Worm (Caenorhabditis elegans) whole organism, L4 larva: ENCODE measurements around the gene acn-1.

Experiments used
- D1046.2 ChIP-seq: fragments of 200-800 bp; sonication (Bioruptor generic); IDR thresholded peaks from 2 replicates; pipeline ENCODE4 v1.3.6; 2022; ENCODE audit warnings: missing genetic modification characterization, missing compliant biosample characterization
- F10B5.3 ChIP-seq: sonication (generic microtip); optimal IDR thresholded peaks from 2 replicates; lab custom pipeline; 2016; ENCODE audit warnings: mild to moderate bottlenecking, missing genetic modification characterization, missing compliant biosample characterization
- F44E2.7 ChIP-seq: fragments of 200-800 bp; sonication (Bioruptor generic); IDR thresholded peaks from 2 replicates; pipeline ENCODE4 v2.1.2; 2022; ENCODE audit warnings: missing genetic modification characterization, missing compliant biosample characterization
- Y48G9A.11 ChIP-seq: fragments of 200-800 bp; sonication (Bioruptor generic); IDR thresholded peaks from 2 replicates; pipeline ENCODE4 v1.3.6; 2022; ENCODE audit warnings: missing genetic modification reagents, missing genetic modification characterization, missing compliant biosample characterization
- aha-1 ChIP-seq: fragments of 150-350 bp; peaks from one replicate; lab custom pipeline; 2014; ENCODE audit warnings: missing biosample characterization, missing genetic modification characterization
- ceh-32 ChIP-seq: sonication (generic microtip); optimal IDR thresholded peaks from 2 replicates; lab custom pipeline; 2016; ENCODE audit warnings: mild to moderate bottlenecking, missing genetic modification characterization, missing compliant biosample characterization; ENCODE audit not compliant: poor library complexity
- ceh-82 ChIP-seq: sonication (generic microtip); optimal IDR thresholded peaks from 2 replicates; lab custom pipeline; 2017; ENCODE audit warnings: missing biosample characterization, missing genetic modification characterization
- ces-1 ChIP-seq: fragments of 150-350 bp; sonication (generic microtip); optimal IDR thresholded peaks from 4 replicates; lab custom pipeline; 2014; ENCODE audit warnings: missing biosample characterization, missing genetic modification reagents, missing genetic modification characterization
- ctbp-1 ChIP-seq: fragments of 200-800 bp; sonication (Bioruptor generic); IDR thresholded peaks from 2 replicates; pipeline ENCODE4 v1.3.6; 2022; ENCODE audit warnings: missing genetic modification reagents, missing genetic modification characterization, missing compliant biosample characterization
- daf-16 ChIP-seq, 3 experiments: sonication (generic microtip); optimal IDR thresholded peaks; 2 replicates each; lab custom pipeline; 2016 to 2017; ENCODE audit warnings: missing genetic modification characterization in 3 of 3, missing genetic modification reagents in 3 of 3, mild to moderate bottlenecking in 2 of 3, missing compliant biosample characterization in 2 of 3, missing biosample characterization in 1 of 3, moderate library complexity in 1 of 3
- dmd-6 ChIP-seq: fragments of 200-800 bp; sonication (Bioruptor generic); IDR thresholded peaks from 2 replicates; pipeline ENCODE4 v1.3.6; 2022; ENCODE audit warnings: missing genetic modification reagents, missing genetic modification characterization, missing compliant biosample characterization
- dmd-8 ChIP-seq: fragments of 200-800 bp; sonication (Bioruptor generic); IDR thresholded peaks from 2 replicates; pipeline ENCODE4 v1.3.6; 2022; ENCODE audit warnings: missing genetic modification characterization, missing compliant biosample characterization
- dmd-9 ChIP-seq: fragments of 200-800 bp; sonication (Bioruptor generic); IDR thresholded peaks from 2 replicates; pipeline ENCODE4 v1.3.6; 2022; ENCODE audit warnings: missing genetic modification reagents, missing genetic modification characterization, missing compliant biosample characterization
- dpl-1 ChIP-seq: fragments of 150-350 bp; optimal IDR thresholded peaks from 2 replicates; lab custom pipeline; 2014; ENCODE audit warnings: missing biosample characterization, missing genetic modification reagents, missing genetic modification characterization
- dve-1 ChIP-seq: sonication (generic microtip); optimal IDR thresholded peaks from 2 replicates; lab custom pipeline; 2017; ENCODE audit warnings: antibody characterized with exemption, mild to moderate bottlenecking, missing genetic modification characterization, missing compliant biosample characterization; ENCODE audit not compliant: insufficient read depth
- egl-27 ChIP-seq: sonication (generic microtip); optimal IDR thresholded peaks from 3 replicates; lab custom pipeline; 2017; ENCODE audit warnings: missing biosample characterization, missing genetic modification reagents, missing genetic modification characterization
- fkh-10 ChIP-seq: fragments of 150-350 bp; optimal IDR thresholded peaks from 2 replicates; lab custom pipeline; 2014; ENCODE audit warnings: missing biosample characterization, missing genetic modification reagents, missing genetic modification characterization
- hlh-30 ChIP-seq: sonication (generic microtip); optimal IDR thresholded peaks from 2 replicates; lab custom pipeline; 2017; ENCODE audit warnings: antibody characterized with exemption, mild to moderate bottlenecking, missing genetic modification characterization, missing compliant biosample characterization; ENCODE audit not compliant: insufficient read depth
- hmg-1.1 ChIP-seq: fragments of 200-800 bp; sonication (Bioruptor generic); IDR thresholded peaks from 2 replicates; pipeline ENCODE4 v1.3.6; 2022; ENCODE audit warnings: missing genetic modification reagents, missing genetic modification characterization, missing compliant biosample characterization
- jun-1 ChIP-seq: fragments of 150-350 bp; optimal IDR thresholded peaks from 2 replicates; lab custom pipeline; 2014; ENCODE audit warnings: missing biosample characterization, missing genetic modification reagents, missing genetic modification characterization
- lin-38 ChIP-seq: fragments of 200-800 bp; sonication (Bioruptor generic); IDR thresholded peaks from 2 replicates; pipeline ENCODE4 v1.3.6; 2022; ENCODE audit warnings: missing genetic modification reagents, missing genetic modification characterization, missing compliant biosample characterization
- lir-3 ChIP-seq: sonication (generic microtip); optimal IDR thresholded peaks from 2 replicates; lab custom pipeline; 2016; ENCODE audit warnings: mild to moderate bottlenecking, missing genetic modification characterization, missing compliant biosample characterization
- lsy-2 ChIP-seq, 2 experiments: fragments of 150-350 bp in 1 of 2; sonication (generic microtip) in 1 of 2; optimal IDR thresholded peaks; 2 replicates each; lab custom pipeline; 2014 to 2017; ENCODE audit warnings: missing biosample characterization in 2 of 2, missing genetic modification characterization in 2 of 2
- mdt-29 ChIP-seq: fragments of 200-800 bp; sonication (Bioruptor generic); IDR thresholded peaks from 2 replicates; pipeline ENCODE4 v1.3.6; 2022; ENCODE audit warnings: missing genetic modification reagents, missing genetic modification characterization, missing compliant biosample characterization
- mes-2 ChIP-seq: sonication (generic microtip); optimal IDR thresholded peaks from 2 replicates; lab custom pipeline; 2016; ENCODE audit warnings: missing genotype, mild to moderate bottlenecking, missing genetic modification characterization, missing compliant biosample characterization; ENCODE audit not compliant: poor library complexity, severe bottlenecking
- mxl-3 ChIP-seq: fragments of 200-800 bp; sonication (Bioruptor generic); optimal IDR thresholded peaks from 2 replicates; lab custom pipeline; 2018; ENCODE audit warnings: mild to moderate bottlenecking, missing genetic modification characterization, missing compliant biosample characterization
- nhr-102 ChIP-seq: sonication (generic microtip); optimal IDR thresholded peaks from 2 replicates; lab custom pipeline; 2016; ENCODE audit warnings: mild to moderate bottlenecking, missing genetic modification characterization, moderate library complexity, missing compliant biosample characterization
- nhr-11 ChIP-seq: fragments of 150-350 bp; optimal IDR thresholded peaks from 2 replicates; lab custom pipeline; 2014; ENCODE audit warnings: missing biosample characterization, missing genetic modification characterization
- nhr-237 ChIP-seq: sonication (generic microtip); optimal IDR thresholded peaks from 2 replicates; lab custom pipeline; 2017; ENCODE audit warnings: missing biosample characterization, missing genetic modification characterization
- nhr-25 ChIP-seq: sonication (generic microtip); optimal IDR thresholded peaks from 2 replicates; lab custom pipeline; 2017; ENCODE audit warnings: missing genetic modification characterization, mild to moderate bottlenecking, missing compliant biosample characterization, antibody characterized with exemption, moderate library complexity, borderline replicate concordance; ENCODE audit not compliant: insufficient read depth
- nhr-28 ChIP-seq: fragments of 150-350 bp; optimal IDR thresholded peaks from 2 replicates; lab custom pipeline; 2014; ENCODE audit warnings: missing biosample characterization, missing genetic modification characterization
- nhr-41 ChIP-seq: fragments of 200-800 bp; sonication (Bioruptor generic); IDR thresholded peaks from 2 replicates; pipeline ENCODE4 v1.3.6; 2022; ENCODE audit warnings: missing genetic modification reagents, missing genetic modification characterization, missing compliant biosample characterization
- nhr-42 ChIP-seq: fragments of 200-800 bp; sonication (Bioruptor generic); IDR thresholded peaks from 2 replicates; pipeline ENCODE4 v1.3.6; 2022; ENCODE audit warnings: missing genetic modification characterization, missing compliant biosample characterization
- nhr-48 ChIP-seq: sonication (generic microtip); optimal IDR thresholded peaks from 2 replicates; lab custom pipeline; 2016; ENCODE audit warnings: mild to moderate bottlenecking, missing genetic modification characterization, missing compliant biosample characterization
- pha-4 ChIP-seq, 2 experiments: fragments of 150-350 bp in 1 of 2; fragments of 200-800 bp in 1 of 2; sonication (Bioruptor generic) in 1 of 2; IDR thresholded peaks in 1 of 2; optimal IDR thresholded peaks in 1 of 2; 2 replicates each; pipeline versions ENCODE4 v1.3.6 to Lab custom; 2014 to 2022; ENCODE audit warnings: missing genetic modification characterization in 2 of 2, missing genetic modification reagents in 2 of 2, missing biosample characterization in 1 of 2, missing compliant biosample characterization in 1 of 2
- pqm-1 ChIP-seq: sonication (generic microtip); optimal IDR thresholded peaks from 2 replicates; lab custom pipeline; 2017; ENCODE audit warnings: missing biosample characterization, missing genetic modification characterization
- set-16 ChIP-seq: fragments of 200-800 bp; sonication (Bioruptor generic); IDR thresholded peaks from 2 replicates; pipeline ENCODE4 v1.3.6; 2022; ENCODE audit warnings: missing genetic modification reagents, missing genetic modification characterization, missing compliant biosample characterization
- skn-1 ChIP-seq: fragments of 150-350 bp; optimal IDR thresholded peaks from 2 replicates; lab custom pipeline; 2014; ENCODE audit warnings: missing biosample characterization, missing genetic modification characterization
- spr-3 ChIP-seq: fragments of 200-800 bp; sonication (Bioruptor generic); optimal IDR thresholded peaks from 2 replicates; lab custom pipeline; 2018; ENCODE audit warnings: mild to moderate bottlenecking, missing genetic modification characterization, missing compliant biosample characterization
- tag-97 ChIP-seq: fragments of 200-800 bp; sonication (Bioruptor generic); IDR thresholded peaks from 2 replicates; pipeline ENCODE4 v1.3.6; 2022; ENCODE audit warnings: missing genetic modification characterization, missing compliant biosample characterization
- unc-39 ChIP-seq: sonication (generic microtip); optimal IDR thresholded peaks from 2 replicates; lab custom pipeline; 2017; ENCODE audit warnings: missing biosample characterization, missing genetic modification characterization
- unc-62 ChIP-seq, 3 experiments: fragments of 150-350 bp in 1 of 3; sonication (generic microtip); optimal IDR thresholded peaks in 2 of 3; peaks in 1 of 3; 1 replicate in 1 of 3; 2 replicates in 2 of 3; lab custom pipeline; 2014 to 2017; ENCODE audit warnings: missing biosample characterization in 3 of 3, missing genetic modification characterization in 3 of 3, missing genetic modification reagents in 3 of 3, missing genotype in 1 of 3

The acn-1 gene

DNA sequence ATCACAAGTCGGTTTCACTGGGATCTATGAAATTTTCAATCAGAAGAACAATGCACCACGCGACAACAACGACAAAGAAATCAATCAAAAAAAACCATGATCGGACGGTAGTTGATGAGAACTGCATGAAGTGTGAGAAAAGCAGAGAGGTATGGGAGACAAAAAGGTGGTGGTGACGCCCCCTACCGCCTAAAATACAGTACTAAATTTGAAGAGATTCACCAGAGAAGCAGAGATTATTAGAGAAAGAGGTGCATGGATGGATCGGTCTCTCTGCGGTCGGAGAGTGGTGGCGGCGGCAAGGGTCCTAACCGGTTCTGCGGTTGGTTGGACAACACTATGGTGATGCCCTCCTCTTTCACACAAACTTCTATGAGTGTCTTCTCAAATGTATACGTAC is 22.4 kb upstream of the acn-1 start (continued):
- no peak for TF ChIP-seq nhr-11 (tag; lab: Kevin White, UChicago)
- no peak for TF ChIP-seq lin-38 (GFP tag; lab: Robert Waterston, UW)
- no peak for TF ChIP-seq Y48G9A.11 (GFP tag; lab: Robert Waterston, UW)
- peak; percentile 43; the same call in 1 of the 2 replicates for TF ChIP-seq dmd-6 (GFP tag; lab: Robert Waterston, UW)
- TF ChIP-seq spr-3 (GFP tag; lab: Kevin White, UChicago) = no peak
- no peak for TF ChIP-seq F44E2.7 (GFP tag; lab: Robert Waterston, UW)
- TF ChIP-seq unc-39 (tag; lab: Kevin White, UChicago) = no peak
- no peak for TF ChIP-seq dpl-1 (GFP tag; lab: Kevin White, UChicago)
- no peak; the same call in 1 of the 2 replicates for TF ChIP-seq mdt-29 (GFP tag; lab: Robert Waterston, UW)
- TF ChIP-seq dmd-9 = no peak
- no peak for TF ChIP-seq nhr-41 (GFP tag; lab: Robert Waterston, UW)
- no peak for TF ChIP-seq jun-1 (tag; lab: Kevin White, UChicago)
- no peak for TF ChIP-seq pqm-1 (tag; lab: Kevin White, UChicago)
- TF ChIP-seq ceh-32 = no peak
- TF ChIP-seq F10B5.3 (tag; lab: Kevin White, UChicago) = no peak
- TF ChIP-seq lsy-2 (tag; optimal IDR thresholded peaks at IDR 0.05; lab: Kevin White, UChicago) = peak in 1 of 2 experiments; percentile 54
- TF ChIP-seq pha-4 (GFP tag; IDR thresholded peaks at IDR 0.05; lab: Robert Waterston, UW) = no peak
- TF ChIP-seq pha-4 (tag; optimal IDR thresholded peaks at IDR 0.05; lab: Kevin White, UChicago) = no peak
- no peak for TF ChIP-seq skn-1 (tag; lab: Kevin White, UChicago)
- peak; percentile 44 for TF ChIP-seq dve-1 (tag; lab: Kevin White, UChicago)
- TF ChIP-seq D1046.2 (GFP tag; lab: Robert Waterston, UW) = no peak
- no peak for TF ChIP-seq dmd-8 (GFP tag; lab: Robert Waterston, UW)
- TF ChIP-seq unc-62 (GFP tag; optimal IDR thresholded peaks at IDR 0.05 in 1 of 2; lab: Kevin White, UChicago) = peak in 1 of 2 experiments; percentile 8
- TF ChIP-seq unc-62 (tag; optimal IDR thresholded peaks at IDR 0.05; lab: Kevin White, UChicago) = no peak
- TF ChIP-seq aha-1 (tag; lab: Kevin White, UChicago) = no peak
- TF ChIP-seq tag-97 (GFP tag; lab: Robert Waterston, UW) = no peak
- no peak for TF ChIP-seq nhr-42 (GFP tag; lab: Robert Waterston, UW)
- TF ChIP-seq ctbp-1 (GFP tag; lab: Robert Waterston, UW) = peak; percentile 59; the same call in 1 of the 2 replicates
- TF ChIP-seq nhr-237 (tag; lab: Kevin White, UChicago) = no peak
- no peak for TF ChIP-seq ces-1 (GFP tag; lab: Kevin White, UChicago)

DNA sequence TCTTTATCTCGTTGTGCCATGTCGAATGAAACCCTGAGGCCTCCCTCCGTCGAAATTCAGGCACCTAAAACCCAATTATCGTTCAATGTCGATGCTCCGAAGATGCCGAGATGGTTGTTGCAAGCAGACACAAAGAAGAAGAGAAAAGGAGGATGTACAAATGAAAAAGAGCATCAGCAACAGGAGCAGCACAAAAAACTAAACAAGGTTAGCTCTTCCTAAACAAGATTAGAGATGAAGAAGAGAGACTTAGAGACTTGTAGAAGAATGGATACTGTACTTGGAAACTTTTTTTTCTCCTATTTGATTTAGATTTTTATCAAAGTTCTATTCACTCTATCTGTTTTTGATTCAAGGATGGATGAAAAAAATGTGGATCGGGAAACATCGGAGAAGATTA is 20.7 kb upstream of the acn-1 start:
- no peak for TF ChIP-seq daf-16 (GFP tag; optimal IDR thresholded peaks at IDR 0.05; lab: Kevin White, UChicago)
- no peak for TF ChIP-seq daf-16 (tag; optimal IDR thresholded peaks at IDR 0.05; lab: Kevin White, UChicago)
- peak; percentile 95 for TF ChIP-seq ces-1 (GFP tag; lab: Kevin White, UChicago)
- TF ChIP-seq ctbp-1 (GFP tag; lab: Robert Waterston, UW) = peak; percentile 73
- TF ChIP-seq dmd-6 (GFP tag; lab: Robert Waterston, UW) = 0 out of 2 replicates have a peak, but pooled peaks have one; percentile 6
- peak; percentile 49 for TF ChIP-seq fkh-10 (GFP tag; lab: Kevin White, UChicago)
- peak in 1 of 2 experiments; percentile 52 for TF ChIP-seq lsy-2 (tag; optimal IDR thresholded peaks at IDR 0.05; lab: Kevin White, UChicago)
- TF ChIP-seq mes-2 (tag; lab: Kevin White, UChicago) = peak; percentile 9
- peak; percentile 29 for TF ChIP-seq aha-1 (tag; lab: Kevin White, UChicago)
- no peak for TF ChIP-seq nhr-102 (tag; lab: Kevin White, UChicago)

DNA sequence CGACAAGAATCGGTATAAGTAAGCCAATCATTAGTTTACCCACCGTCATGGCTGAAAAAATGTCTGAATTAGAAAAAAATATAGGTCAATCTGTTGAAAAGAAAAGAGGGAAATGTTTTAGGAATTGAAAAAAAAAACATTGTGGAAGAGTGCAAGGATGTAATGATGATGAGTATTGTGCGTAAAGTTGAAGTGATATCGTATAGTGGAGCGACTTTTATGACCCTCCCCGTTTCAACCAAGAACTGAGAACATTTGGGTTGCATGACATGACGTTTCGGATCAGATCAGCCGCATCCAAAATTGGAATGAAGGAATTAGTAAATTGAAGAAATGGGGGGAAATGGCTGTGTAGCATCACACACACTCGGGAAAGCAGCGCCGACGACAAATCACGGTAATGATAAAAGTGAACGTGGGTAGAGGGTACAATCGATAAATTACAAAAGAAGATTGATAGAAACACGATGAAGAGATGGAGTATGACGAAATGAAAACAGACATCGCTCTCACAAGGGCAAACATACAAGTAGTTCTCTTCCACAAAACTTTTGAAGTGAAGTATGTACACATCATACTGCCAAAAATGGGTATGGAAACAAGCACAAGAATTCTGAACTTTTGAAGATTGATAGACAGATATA is 20.1 kb upstream of the acn-1 start, which contains the start of gene apl-1:
Gene apl-1, minus strand, starts transcription at position 51 of the 644 bp plus-strand sequence.
- TF ChIP-seq skn-1 (tag; lab: Kevin White, UChicago) (no peak), nhr-28 (peak; percentile 70), daf-16 (GFP tag; optimal IDR thresholded peaks at IDR 0.05; lab: Kevin White, UChicago) (no peak), daf-16 (tag; optimal IDR thresholded peaks at IDR 0.05; lab: Kevin White, UChicago) (peak; percentile 2), set-16 (GFP tag; lab: Robert Waterston, UW) (no peak), nhr-42 (GFP tag; lab: Robert Waterston, UW) (no peak), mxl-3 (peak; percentile 14), nhr-48 (tag; lab: Kevin White, UChicago) (no peak), ceh-82 (tag; lab: Kevin White, UChicago) (no peak), dmd-6 (GFP tag; lab: Robert Waterston, UW) (peak; percentile 19; the same call in 1 of the 2 replicates), Y48G9A.11 (GFP tag; lab: Robert Waterston, UW) (no peak), pha-4 (GFP tag; IDR thresholded peaks at IDR 0.05; lab: Robert Waterston, UW) (no peak), pha-4 (tag; optimal IDR thresholded peaks at IDR 0.05; lab: Kevin White, UChicago) (no peak), hlh-30 (peak; percentile 23), dmd-9 (no peak), hmg-1.1 (GFP tag; lab: Robert Waterston, UW) (0 out of 2 replicates have a peak, but pooled peaks have one; percentile 17), lir-3 (no peak), egl-27 (tag; lab: Kevin White, UChicago) (no peak), fkh-10 (GFP tag; lab: Kevin White, UChicago) (no peak), nhr-25 (tag; lab: Kevin White, UChicago) (peak; percentile 16)
